Worm (Caenorhabditis elegans): ENCODE measurements around the gene F29G6.1.

The F29G6.1 gene

ce11 chrX:11534443-11534842 lies 32.4 kb downstream of the F29G6.1 start (continued):
- TF ChIP-seq mef-2 (tag; optimal IDR thresholded peaks at IDR 0.05) (no peak), C04F5.9 (tag; optimal IDR thresholded peaks at IDR 0.05) (no peak), lin-39 (tag; optimal IDR thresholded peaks at IDR 0.05) (no peak), pag-3 (tag; optimal IDR thresholded peaks at IDR 0.05; ENCODE audit: borderline replicate concordance, insufficient read depth) (no peak), nhr-47 (tag; optimal IDR thresholded peaks at IDR 0.05) (no peak), tlp-1 (tag; optimal IDR thresholded peaks at IDR 0.05) (no peak), nhr-85 (tag) (peak; percentile 13), hlh-4 (tag; optimal IDR thresholded peaks at IDR 0.05) (no peak), sptf-1 (tag; optimal IDR thresholded peaks at IDR 0.05) (no peak)

DNA sequence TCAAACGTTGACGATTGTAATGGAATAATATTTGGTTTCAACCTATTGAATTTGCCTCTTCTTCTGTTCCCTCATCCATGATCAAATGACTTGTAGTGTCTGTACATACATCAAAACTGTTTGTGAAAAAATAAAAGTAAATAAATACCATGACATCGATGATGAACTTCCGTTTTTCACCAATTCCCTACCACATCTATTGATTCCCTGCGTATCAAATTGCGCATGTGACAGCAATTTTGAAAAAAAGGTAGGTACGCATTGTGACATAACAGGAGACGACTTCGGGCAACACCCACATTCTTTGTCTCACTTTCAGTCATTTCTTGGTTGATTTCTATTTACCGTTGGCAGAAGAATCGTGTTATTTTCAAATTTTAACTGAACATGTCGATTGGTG lies 34.3 kb downstream of the F29G6.1 start, which contains the start of gene C35C5.9:
C35C5.9 (plus strand) TSS at position 161 of the 400 bp plus-strand sequence.
- no peak for TF ChIP-seq Y116A8C.19 (tag; optimal IDR thresholded peaks at IDR 0.05; ENCODE audit: borderline replicate concordance)
- no peak for TF ChIP-seq ces-1 (GFP tag; optimal IDR thresholded peaks at IDR 0.05)
- TF ChIP-seq ceh-90 (tag; optimal IDR thresholded peaks at IDR 0.05) = no peak
- peak; percentile 49 for TF ChIP-seq nhr-71 (tag; optimal IDR thresholded peaks at IDR 0.05)
- no peak for TF ChIP-seq lir-3 (tag; optimal IDR thresholded peaks at IDR 0.05; ENCODE audit: poor library complexity)
- no peak for TF ChIP-seq elt-2 (tag; optimal IDR thresholded peaks at IDR 0.05)
- no peak for TF ChIP-seq ztf-11 (tag; optimal IDR thresholded peaks at IDR 0.05)
- no peak for TF ChIP-seq swsn-7 (tag; optimal IDR thresholded peaks at IDR 0.05)
- TF ChIP-seq nhr-85 (tag) = peak; percentile 89
- no peak for TF ChIP-seq lin-14 (GFP tag; optimal IDR thresholded peaks at IDR 0.05)
- TF ChIP-seq elt-3 (tag; optimal IDR thresholded peaks at IDR 0.05) = peak in 2 of 6 experiments; percentile 51 to 56
- no peak for TF ChIP-seq tlp-1 (tag; optimal IDR thresholded peaks at IDR 0.05)
- TF ChIP-seq nhr-47 (tag; optimal IDR thresholded peaks at IDR 0.05) = no peak
- no peak for TF ChIP-seq efl-1 (optimal IDR thresholded peaks at IDR 0.05)
- TF ChIP-seq efl-1 (GFP tag; optimal IDR thresholded peaks at IDR 0.05 in 1 of 2) = peak in 1 of 2 experiments; percentile 89
- TF ChIP-seq rnt-1 (tag; optimal IDR thresholded peaks at IDR 0.05) = no peak
- TF ChIP-seq hlh-4 (tag; optimal IDR thresholded peaks at IDR 0.05) = no peak
- no peak for TF ChIP-seq xbp-1 (tag; optimal IDR thresholded peaks at IDR 0.05)
- TF ChIP-seq snpc-4 (tag; optimal IDR thresholded peaks at IDR 0.05) = no peak
- TF ChIP-seq mab-9 (GFP tag; IDR thresholded peaks at IDR 0.05) = no peak
- TF ChIP-seq nhr-12 (tag; optimal IDR thresholded peaks at IDR 0.05) = no peak
- no peak for TF ChIP-seq isw-1 (GFP tag; IDR thresholded peaks at IDR 0.05)
- no peak for TF ChIP-seq nhr-11 (tag; optimal IDR thresholded peaks at IDR 0.05)
- TF ChIP-seq lin-35 (GFP tag; optimal IDR thresholded peaks at IDR 0.05) = peak in 1 of 2 experiments; percentile 65
- TF ChIP-seq efl-3 (GFP tag; optimal IDR thresholded peaks at IDR 0.05) = no peak
- no peak for TF ChIP-seq C34B4.2 (tag; optimal IDR thresholded peaks at IDR 0.05)
- TF ChIP-seq mdl-1 (tag; optimal IDR thresholded peaks at IDR 0.05) = peak in 1 of 2 experiments; percentile 37
- TF ChIP-seq fkh-4 (tag; optimal IDR thresholded peaks at IDR 0.05; ENCODE audit: borderline replicate concordance) = no peak
- peak; percentile 66 for TF ChIP-seq blmp-1 (tag; optimal IDR thresholded peaks at IDR 0.05)
- peak; percentile 39 for TF ChIP-seq tbx-2 (tag; optimal IDR thresholded peaks at IDR 0.05)
- TF ChIP-seq dpl-1 (GFP tag; optimal IDR thresholded peaks at IDR 0.05) = peak in 1 of 3 experiments; percentile 10
- no peak for TF ChIP-seq egl-27 (tag; optimal IDR thresholded peaks at IDR 0.05)
- no peak for TF ChIP-seq C04F5.9 (tag; optimal IDR thresholded peaks at IDR 0.05)
- peak; percentile 67 for TF ChIP-seq snu-23 (GFP tag; optimal IDR thresholded peaks at IDR 0.05)
- TF ChIP-seq nhr-90 (tag; optimal IDR thresholded peaks at IDR 0.05; ENCODE audit: poor library complexity) = peak; percentile 63
- peak; percentile 81 for TF ChIP-seq nhr-20 (tag; optimal IDR thresholded peaks at IDR 0.05)
- TF ChIP-seq unc-86 (tag; optimal IDR thresholded peaks at IDR 0.05) = no peak
- TF ChIP-seq grh-1 (GFP tag; IDR thresholded peaks at IDR 0.05) = no peak
